Worm (Caenorhabditis elegans) whole organism, L4/young adult: Measurements from ENCODE around the gene Y60C6A.3.

Source experiments
- dao-5 ChIP-seq: sonication (generic microtip); optimal IDR thresholded peaks from 2 replicates; lab custom pipeline; 2016; ENCODE audit warnings: missing genotype, missing genetic modification characterization, moderate library complexity, missing compliant biosample characterization
- him-1 ChIP-seq: sonication (generic microtip); optimal IDR thresholded peaks from 2 replicates; lab custom pipeline; 2016; ENCODE audit warnings: missing genotype, missing genetic modification reagents, missing genetic modification characterization, missing compliant biosample characterization

- no peak for TF ChIP-seq him-1 (tag; lab: Kevin White, UChicago)
- no peak for TF ChIP-seq dao-5
These were observed 30.9 kb upstream of the Y60C6A.3 start for ce11 chrV:4754684-4755211.
